Worm (Caenorhabditis elegans) whole organism, early embryonic: ENCODE data around the gene H03E18.2.

Experiments
- B0310.2 ChIP-seq: sonication (generic microtip); optimal IDR thresholded peaks from 2 replicates; lab custom pipeline; 2016; ENCODE audit warnings: mild to moderate bottlenecking, missing genetic modification characterization, missing compliant biosample characterization
- F13C5.2 ChIP-seq: sonication (generic microtip); optimal IDR thresholded peaks from 2 replicates; lab custom pipeline; 2017; ENCODE audit warnings: mild to moderate bottlenecking, missing genetic modification characterization, inconsistent platforms, missing compliant biosample characterization
- aly-1 ChIP-seq: sonication (generic microtip); optimal IDR thresholded peaks from 2 replicates; lab custom pipeline; 2016; ENCODE audit warnings: missing genetic modification characterization, missing compliant biosample characterization
- ama-1 ChIP-seq: fragments of 150-350 bp; optimal IDR thresholded peaks from 2 replicates; lab custom pipeline; 2014
- ceh-13 ChIP-seq: fragments of 200-800 bp; sonication (Bioruptor generic); optimal IDR thresholded peaks from 2 replicates; lab custom pipeline; 2018; ENCODE audit warnings: mild to moderate bottlenecking, missing genetic modification characterization, missing compliant biosample characterization
- ceh-36 ChIP-seq: sonication (generic microtip); optimal IDR thresholded peaks from 2 replicates; lab custom pipeline; 2016; ENCODE audit warnings: missing genetic modification characterization, inconsistent platforms, missing compliant biosample characterization
- ets-7 ChIP-seq: sonication (generic microtip); optimal IDR thresholded peaks from 2 replicates; lab custom pipeline; 2016; ENCODE audit warnings: missing genotype, missing genetic modification characterization, missing compliant biosample characterization
- flt-1 ChIP-seq: fragments of 200-800 bp; sonication (Bioruptor generic); IDR thresholded peaks from 2 replicates; pipeline ENCODE4 v1.3.6; 2022; ENCODE audit warnings: missing genetic modification characterization, missing compliant biosample characterization
- hmbx-1 ChIP-seq: sonication (generic microtip); optimal IDR thresholded peaks from 2 replicates; lab custom pipeline; 2016; ENCODE audit warnings: mild to moderate bottlenecking, missing genetic modification characterization, missing compliant biosample characterization
- hmg-4 ChIP-seq: fragments of 200-800 bp; sonication (Bioruptor generic); optimal IDR thresholded peaks from 2 replicates; lab custom pipeline; 2018; ENCODE audit warnings: mild to moderate bottlenecking, missing genetic modification characterization, missing compliant biosample characterization
- hnd-1 ChIP-seq: sonication (generic microtip); optimal IDR thresholded peaks from 2 replicates; lab custom pipeline; 2016; ENCODE audit warnings: missing genetic modification characterization, missing compliant biosample characterization
- pes-1 ChIP-seq: fragments of 200-800 bp; sonication (Bioruptor generic); IDR thresholded peaks from 2 replicates; pipeline ENCODE4 v1.3.6; 2022; ENCODE audit warnings: missing genetic modification reagents, missing genetic modification characterization, missing compliant biosample characterization
- scrt-1 ChIP-seq: fragments of 200-800 bp; sonication (Bioruptor generic); IDR thresholded peaks from 2 replicates; pipeline ENCODE4 v1.3.6; 2022; ENCODE audit warnings: missing genetic modification characterization, missing compliant biosample characterization
- sea-1 ChIP-seq: fragments of 200-800 bp; sonication (Bioruptor generic); conservative IDR thresholded peaks from 2 replicates; pipeline ENCODE4 v1.3.6; 2022; ENCODE audit warnings: missing genetic modification characterization, missing compliant biosample characterization
- tbx-11 ChIP-seq: fragments of 200-800 bp; sonication (Bioruptor generic); IDR thresholded peaks from 2 replicates; pipeline ENCODE4 v1.3.6; 2022; ENCODE audit warnings: missing genetic modification characterization, missing compliant biosample characterization
- tbx-37 ChIP-seq: fragments of 200-800 bp; sonication (Bioruptor generic); conservative IDR thresholded peaks from 2 replicates; pipeline ENCODE4 v1.3.6; 2022; ENCODE audit warnings: missing genetic modification reagents, missing genetic modification characterization, missing compliant biosample characterization
- tra-4 ChIP-seq: sonication (generic microtip); optimal IDR thresholded peaks from 2 replicates; lab custom pipeline; 2017; ENCODE audit warnings: missing genetic modification characterization, missing compliant biosample characterization

H03E18.2 gene

DNA sequence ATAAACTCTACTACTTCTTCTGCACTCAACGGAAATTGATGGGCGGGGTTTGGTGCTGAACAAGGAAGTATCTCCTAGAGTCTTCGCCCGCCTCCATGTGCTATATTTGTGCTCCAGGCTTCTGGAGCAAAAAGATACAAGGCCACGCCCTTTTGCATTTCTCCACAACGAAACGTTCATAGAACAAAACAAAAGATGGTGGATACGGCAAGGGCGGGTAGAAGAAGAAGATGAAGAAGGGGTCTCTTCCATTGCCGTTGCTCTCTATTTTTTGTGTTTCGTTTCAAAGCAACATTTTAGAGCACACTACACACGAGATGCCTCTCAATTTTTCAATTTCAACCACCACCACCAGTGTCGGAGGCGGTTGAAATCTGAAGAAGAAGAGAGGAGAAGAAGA is 44.0 kb downstream of the H03E18.2 start:
- TF ChIP-seq tbx-11 = no peak
- no peak for TF ChIP-seq hnd-1 (tag; lab: Kevin White, UChicago)
- no peak for TF ChIP-seq hmg-4 (GFP tag; lab: Kevin White, UChicago)

DNA sequence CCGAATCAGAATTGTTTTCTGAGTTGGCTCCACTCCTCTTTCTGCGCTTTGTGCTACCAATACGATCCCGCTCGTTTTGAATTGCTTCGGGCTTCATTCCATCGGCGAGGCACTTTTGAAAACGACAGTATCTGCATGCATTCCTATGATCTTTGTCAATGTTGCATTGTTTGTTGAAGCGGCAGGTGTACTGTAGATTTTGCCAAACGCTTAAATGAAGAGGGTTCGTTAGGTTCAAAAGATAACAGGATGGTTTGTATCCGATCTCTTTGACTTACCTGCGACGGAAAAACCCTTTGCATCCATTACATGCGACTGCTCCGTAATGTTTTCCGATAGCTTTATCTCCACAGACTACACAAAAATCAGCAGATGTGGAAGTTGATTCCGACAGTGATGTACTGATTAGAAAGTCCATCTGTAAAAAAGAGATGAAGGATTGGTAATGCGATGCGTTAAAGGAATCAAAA is 44.5 kb downstream of the H03E18.2 start, which contains the start of gene nhr-14:
Gene nhr-14 (minus strand): TSS at position 420 of the 470 bp plus-strand sequence.
- TF ChIP-seq hmg-4 (GFP tag; lab: Kevin White, UChicago) (no peak), B0310.2 (no peak), pes-1 (GFP tag; lab: Robert Waterston, UW) (no peak), tra-4 (tag; lab: Kevin White, UChicago) (no peak)

DNA sequence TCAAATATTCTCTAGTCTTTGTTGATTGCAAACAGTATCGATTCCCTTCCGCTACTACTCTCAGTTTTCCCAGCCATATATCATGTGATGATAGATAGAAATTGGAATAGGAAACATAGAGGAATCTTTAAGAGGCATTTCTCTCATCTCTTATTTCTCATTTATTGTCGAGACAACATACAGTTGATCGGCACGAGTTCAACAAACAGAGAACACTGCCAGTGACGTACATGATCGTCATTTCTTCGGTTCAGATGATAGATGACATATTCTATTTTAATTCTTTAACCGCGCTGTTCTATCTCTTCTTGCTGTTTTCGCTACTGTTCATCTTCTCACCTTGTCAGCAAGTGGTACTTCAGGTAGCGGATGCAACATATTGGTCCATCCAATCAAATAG is 45.2 kb downstream of the H03E18.2 start:
- TF ChIP-seq aly-1 (tag; lab: Kevin White, UChicago) (no peak), B0310.2 (no peak), hmg-4 (GFP tag; lab: Kevin White, UChicago) (no peak), hmbx-1 (tag; lab: Kevin White, UChicago) (no peak), tbx-11 (no peak), ceh-13 (GFP tag; lab: Kevin White, UChicago) (no peak), flt-1 (GFP tag; lab: Robert Waterston, UW) (no peak), ama-1 (lab: Kevin White, UChicago) (no peak), tra-4 (tag; lab: Kevin White, UChicago) (no peak), ceh-36 (tag; lab: Kevin White, UChicago) (no peak), ets-7 (tag; lab: Kevin White, UChicago) (no peak), F13C5.2 (no peak)

DNA sequence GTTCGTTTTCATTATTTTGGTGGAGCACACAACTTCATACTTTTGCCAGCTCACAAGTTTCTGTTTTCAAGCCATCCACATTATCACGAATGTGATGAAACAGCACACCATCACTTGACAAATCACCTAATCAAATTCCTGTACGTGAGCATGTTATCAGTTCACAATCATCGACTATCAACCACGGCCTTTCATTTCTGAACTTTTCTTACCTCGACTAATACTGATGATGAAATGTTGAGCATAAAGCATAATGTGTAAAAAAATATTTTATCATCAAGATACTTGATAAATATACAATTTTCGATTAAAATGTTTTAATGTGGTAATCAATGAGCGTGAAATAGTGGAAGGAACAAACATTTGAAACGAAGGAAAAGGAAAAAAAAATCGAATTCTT is 46.8 kb downstream of the H03E18.2 start:
- TF ChIP-seq hmg-4 (GFP tag; lab: Kevin White, UChicago) = no peak
- no peak for TF ChIP-seq aly-1 (tag; lab: Kevin White, UChicago)
- no peak for TF ChIP-seq flt-1 (GFP tag; lab: Robert Waterston, UW)
- no peak for TF ChIP-seq hmbx-1 (tag; lab: Kevin White, UChicago)
- TF ChIP-seq tra-4 (tag; lab: Kevin White, UChicago) = no peak
- no peak for TF ChIP-seq tbx-11
- no peak for TF ChIP-seq pes-1 (GFP tag; lab: Robert Waterston, UW)
- TF ChIP-seq scrt-1 (GFP tag; lab: Robert Waterston, UW) = no peak
- TF ChIP-seq ceh-36 (tag; lab: Kevin White, UChicago) = no peak
- no peak for TF ChIP-seq hnd-1 (tag; lab: Kevin White, UChicago)
- no peak for TF ChIP-seq B0310.2
- no peak for TF ChIP-seq tbx-37
- no peak for TF ChIP-seq F13C5.2
- TF ChIP-seq sea-1 (GFP tag; lab: Robert Waterston, UW) = no peak
- TF ChIP-seq ceh-13 (GFP tag; lab: Kevin White, UChicago) = no peak
- no peak for TF ChIP-seq ama-1 (lab: Kevin White, UChicago)

DNA sequence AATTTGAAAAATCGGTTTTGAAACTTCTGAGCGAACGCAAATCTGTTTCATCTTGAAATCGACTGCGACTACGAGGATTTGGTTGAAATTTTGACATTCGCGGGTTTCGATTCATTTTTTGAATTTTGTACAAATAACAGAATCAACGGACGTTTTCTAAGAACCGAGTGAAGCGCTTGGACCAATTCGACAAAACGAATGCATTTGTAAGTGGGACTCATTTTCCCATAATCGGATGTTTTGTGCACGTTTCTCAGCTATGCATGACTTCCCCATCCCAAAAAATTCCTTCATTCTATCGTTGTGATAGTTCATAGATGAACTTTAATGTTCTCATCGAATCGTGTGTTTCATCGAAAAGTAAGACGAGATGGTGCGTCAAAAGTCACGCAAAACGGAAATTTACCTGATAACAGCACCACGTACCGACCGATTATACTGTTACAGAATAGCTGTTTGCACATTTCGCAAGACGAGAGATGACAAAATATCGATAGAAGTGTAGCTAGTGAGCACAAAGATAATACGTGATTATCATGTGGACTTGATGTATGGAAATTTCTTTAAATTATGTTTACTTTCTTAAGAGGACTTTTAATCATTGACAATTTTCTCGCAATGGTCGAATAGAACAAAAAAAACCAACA is 50.1 kb downstream of the H03E18.2 start, which contains the start of gene mec-10:
Gene mec-10 (minus strand): TSS at position 189 of the 647 bp plus-strand sequence.
- TF ChIP-seq ceh-13 (GFP tag; lab: Kevin White, UChicago) (no peak), hmg-4 (GFP tag; lab: Kevin White, UChicago) (no peak), tbx-37 (no peak), B0310.2 (no peak), ceh-36 (tag; lab: Kevin White, UChicago) (no peak), ama-1 (lab: Kevin White, UChicago) (no peak), hmbx-1 (tag; lab: Kevin White, UChicago) (no peak), F13C5.2 (no peak), tbx-11 (no peak), ets-7 (tag; lab: Kevin White, UChicago) (no peak), tra-4 (tag; lab: Kevin White, UChicago) (no peak), aly-1 (tag; lab: Kevin White, UChicago) (no peak), flt-1 (GFP tag; lab: Robert Waterston, UW) (no peak)
